Worm (Caenorhabditis elegans): ENCODE results near the gene F53E10.5.

DNA sequence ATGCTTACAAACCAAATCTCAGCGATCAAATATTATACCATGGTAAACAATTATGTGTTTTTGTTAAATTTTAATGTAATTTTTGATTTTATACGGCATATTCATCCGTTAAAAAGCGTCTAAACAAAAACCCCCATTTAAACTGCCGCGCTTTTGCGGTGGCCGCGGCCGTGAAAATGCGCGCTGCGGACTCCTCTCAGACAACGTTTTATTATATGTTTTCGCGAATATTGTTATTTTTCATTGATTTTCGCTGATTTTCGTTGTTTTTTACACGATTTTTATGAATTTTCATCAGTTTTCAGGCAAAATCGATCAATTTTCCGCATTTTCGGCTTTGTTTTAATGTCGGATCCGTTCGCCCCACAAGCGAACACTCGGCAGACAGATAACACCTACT lies 39.8 kb upstream of the F53E10.5 start, which contains the start of gene W02H5.19:
- no peak for TF ChIP-seq ZK546.5 (tag; optimal IDR thresholded peaks at IDR 0.05)
- TF ChIP-seq ceh-62 (tag; optimal IDR thresholded peaks at IDR 0.05), result no peak
- TF ChIP-seq lsy-2 (tag; optimal IDR thresholded peaks at IDR 0.05), result peak in 1 of 2 experiments; percentile 85
- TF ChIP-seq unc-130 (GFP tag; optimal IDR thresholded peaks at IDR 0.05), result peak; percentile 65
- peak; percentile 27 for TF ChIP-seq nhr-6 (tag; optimal IDR thresholded peaks at IDR 0.05)
- TF ChIP-seq lin-13 (GFP tag; optimal IDR thresholded peaks at IDR 0.05), result no peak
- TF ChIP-seq mdl-1 (tag; optimal IDR thresholded peaks at IDR 0.05), result no peak
- 0 out of 2 replicates have a peak, but pooled peaks have one; percentile 25 for TF ChIP-seq D1046.2 (GFP tag; IDR thresholded peaks at IDR 0.05)
- TF ChIP-seq nhr-111 (GFP tag; optimal IDR thresholded peaks at IDR 0.05), result no peak

Data from whole organism, L4 larva.